Fruit fly (Drosophila melanogaster) whole organism, embryonic: ENCODE data around the gene CG43658.
A peak's percentile ranks its signal among the peaks of the same experiment; 100 is the strongest.

Source experiments
- ATbp ChIP-seq: fragments of 200-800 bp; sonication (Bioruptor generic); optimal IDR thresholded peaks from 2 replicates; lab custom pipeline; 2017; ENCODE audit warnings: missing biosample characterization, mild to moderate bottlenecking, missing genetic modification characterization, missing genetic modification reagents
- CG10959 ChIP-seq: fragments of 200-800 bp; sonication (Bioruptor generic); IDR thresholded peaks from 2 replicates; pipeline ENCODE4 v1.3.6; 2022; ENCODE audit warnings: missing biosample characterization, missing genetic modification characterization
- CG12659 ChIP-seq: fragments of 200-800 bp; sonication (Bioruptor generic); optimal IDR thresholded peaks from 3 replicates; lab custom pipeline; 2017; ENCODE audit warnings: mild to moderate bottlenecking, missing biosample characterization, missing genetic modification reagents, missing genetic modification characterization
- CG13894 ChIP-seq: fragments of 200-800 bp; sonication (Bioruptor generic); optimal IDR thresholded peaks from 3 replicates; lab custom pipeline; 2018; ENCODE audit warnings: missing biosample characterization, mild to moderate bottlenecking, missing genetic modification characterization, moderate library complexity
- CG14014 ChIP-seq: fragments of 200-800 bp; sonication (Bioruptor generic); IDR thresholded peaks from 2 replicates; pipeline ENCODE4 v1.3.6; 2022; ENCODE audit warnings: missing biosample characterization, missing genetic modification characterization
- CG14710 ChIP-seq: fragments of 200-800 bp; sonication (Bioruptor generic); optimal IDR thresholded peaks from 3 replicates; lab custom pipeline; 2019; ENCODE audit warnings: missing biosample characterization, mild to moderate bottlenecking, missing genetic modification characterization, moderate library complexity
- CG15073 ChIP-seq: fragments of 200-800 bp; sonication (Bioruptor generic); optimal IDR thresholded peaks from 2 replicates; lab custom pipeline; 2016; ENCODE audit warnings: missing biosample characterization, missing genetic modification characterization
- CG15479 ChIP-seq: fragments of 200-800 bp; sonication (Bioruptor generic); optimal IDR thresholded peaks from 3 replicates; lab custom pipeline; 2019; ENCODE audit warnings: missing biosample characterization, mild to moderate bottlenecking, missing genetic modification characterization, moderate library complexity
- CG17568 ChIP-seq: fragments of 200-800 bp; sonication (Bioruptor generic); optimal IDR thresholded peaks from 2 replicates; lab custom pipeline; 2018; ENCODE audit warnings: missing biosample characterization, mild to moderate bottlenecking, missing genetic modification characterization, moderate library complexity
- CG2678 ChIP-seq: fragments of 200-800 bp; sonication (Bioruptor generic); optimal IDR thresholded peaks from 3 replicates; lab custom pipeline; 2019; ENCODE audit warnings: missing biosample characterization, mild to moderate bottlenecking, missing genetic modification characterization, moderate library complexity
- CG31224 ChIP-seq: fragments of 200-800 bp; sonication (Bioruptor generic); IDR thresholded peaks from 2 replicates; pipeline ENCODE4 v1.3.6; 2022; ENCODE audit warnings: missing biosample characterization, missing genetic modification characterization
- CG32767 ChIP-seq: fragments of 200-800 bp; sonication (Bioruptor generic); IDR thresholded peaks from 2 replicates; pipeline ENCODE4 v1.3.6; 2022; ENCODE audit warnings: missing biosample characterization, missing genetic modification characterization
- CG3407 ChIP-seq: fragments of 200-800 bp; sonication (Bioruptor generic); optimal IDR thresholded peaks from 2 replicates; lab custom pipeline; 2018; ENCODE audit warnings: missing biosample characterization, mild to moderate bottlenecking, missing genetic modification characterization
- CG34376 ChIP-seq: fragments of 200-800 bp; sonication (Bioruptor generic); optimal IDR thresholded peaks from 2 replicates; lab custom pipeline; 2018; ENCODE audit warnings: missing biosample characterization, mild to moderate bottlenecking, missing genetic modification characterization
- CG34422 ChIP-seq: fragments of 200-800 bp; sonication (Bioruptor generic); IDR thresholded peaks from 3 replicates; pipeline ENCODE4 v1.3.6; 2022; ENCODE audit warnings: missing biosample characterization, missing genetic modification characterization
- CG43689 ChIP-seq: fragments of 200-800 bp; sonication (Bioruptor generic); IDR thresholded peaks from 2 replicates; pipeline ENCODE4 v1.3.6; 2022; ENCODE audit warnings: missing biosample characterization, missing genetic modification characterization
- CG4617 ChIP-seq: fragments of 200-800 bp; sonication (Bioruptor generic); optimal IDR thresholded peaks from 3 replicates; lab custom pipeline; 2016; ENCODE audit warnings: missing biosample characterization, missing genetic modification characterization, borderline replicate concordance
- CG4820 ChIP-seq: fragments of 200-800 bp; sonication (Bioruptor generic); optimal IDR thresholded peaks from 3 replicates; lab custom pipeline; 2016; ENCODE audit warnings: missing biosample characterization, missing genetic modification characterization
- CG7556 ChIP-seq: fragments of 200-800 bp; sonication (Bioruptor generic); optimal IDR thresholded peaks from 2 replicates; lab custom pipeline; 2017; ENCODE audit warnings: missing biosample characterization, mild to moderate bottlenecking, missing genetic modification characterization
- CG9876 ChIP-seq: fragments of 200-800 bp; sonication (Bioruptor generic); optimal IDR thresholded peaks from 2 replicates; lab custom pipeline; 2016; ENCODE audit warnings: missing biosample characterization, missing genetic modification characterization
- CkIIα-i1 ChIP-seq: fragments of 200-800 bp; sonication (Bioruptor generic); IDR thresholded peaks from 2 replicates; pipeline ENCODE4 v1.3.6; 2022; ENCODE audit warnings: missing biosample characterization, missing genetic modification characterization
- Dip3 ChIP-seq: fragments of 200-800 bp; sonication (Bioruptor generic); optimal IDR thresholded peaks from 3 replicates; lab custom pipeline; 2016; ENCODE audit warnings: missing biosample characterization, missing genetic modification characterization
- Drgx ChIP-seq: fragments of 200-800 bp; sonication (Bioruptor generic); IDR thresholded peaks from 2 replicates; pipeline ENCODE4 v1.3.6; 2022; ENCODE audit warnings: missing biosample characterization, missing genetic modification characterization
- Gug ChIP-seq: fragments of 200-800 bp; sonication (Bioruptor generic); IDR thresholded peaks from 4 replicates; pipeline ENCODE4 v1.3.6; 2022; ENCODE audit warnings: missing biosample characterization, missing genetic modification characterization
- H15 ChIP-seq: fragments of 200-800 bp; sonication (Bioruptor generic); IDR thresholded peaks from 3 replicates; pipeline ENCODE4 v1.3.6; 2022; ENCODE audit warnings: missing biosample characterization, missing genetic modification characterization
- Nf-YC ChIP-seq: fragments of 200-800 bp; optimal IDR thresholded peaks from 3 replicates; lab custom pipeline; 2019; ENCODE audit warnings: missing biosample characterization, mild to moderate bottlenecking, missing genetic modification characterization, moderate library complexity
- Oaz ChIP-seq: fragments of 200-800 bp; sonication (Bioruptor generic); IDR thresholded peaks from 2 replicates; pipeline ENCODE4 v1.3.6; 2022; ENCODE audit warnings: missing biosample characterization, missing genetic modification characterization
- Oli ChIP-seq: fragments of 200-800 bp; sonication (Bioruptor generic); optimal IDR thresholded peaks from 2 replicates; lab custom pipeline; 2018; ENCODE audit warnings: missing biosample characterization, mild to moderate bottlenecking, missing genetic modification characterization, moderate library complexity
- Opbp ChIP-seq: fragments of 200-800 bp; sonication (Bioruptor generic); IDR thresholded peaks from 3 replicates; pipeline ENCODE4 v1.3.6; 2022; ENCODE audit warnings: missing biosample characterization, missing genetic modification characterization; ENCODE audit not compliant: partially characterized antibody
- Poxn ChIP-seq: fragments of 200-800 bp; sonication (Bioruptor generic); IDR thresholded peaks from 2 replicates; pipeline ENCODE4 v1.3.6; 2022; ENCODE audit warnings: missing biosample characterization, missing genetic modification characterization
- Rx ChIP-seq: fragments of 200-800 bp; sonication (Bioruptor generic); IDR thresholded peaks from 2 replicates; pipeline ENCODE4 v1.3.6; 2022; ENCODE audit warnings: missing biosample characterization, missing genetic modification characterization
- Sox102F ChIP-seq: fragments of 200-800 bp; sonication (Bioruptor generic); optimal IDR thresholded peaks from 2 replicates; lab custom pipeline; 2018; ENCODE audit warnings: missing biosample characterization, mild to moderate bottlenecking, missing genetic modification characterization, moderate library complexity
- Trl ChIP-seq, 3 experiments: fragments of >200 bp in 2 of 3; fragments of 200-800 bp in 1 of 3; sonication (Bioruptor generic) in 1 of 3; optimal IDR thresholded peaks; 2 replicates in 1 of 3; 3 replicates in 2 of 3; lab custom pipeline; 2016 to 2017; ENCODE audit warnings: missing biosample characterization in 1 of 3, missing genetic modification characterization in 1 of 3
- ab ChIP-seq: fragments of 200-800 bp; sonication (Bioruptor generic); optimal IDR thresholded peaks from 2 replicates; lab custom pipeline; 2016; ENCODE audit warnings: missing biosample characterization, missing genetic modification characterization
- az2 ChIP-seq: fragments of 200-800 bp; sonication (Bioruptor generic); optimal IDR thresholded peaks from 3 replicates; lab custom pipeline; 2016; ENCODE audit warnings: missing biosample characterization, missing genetic modification characterization
- bsh ChIP-seq, 2 experiments: fragments of 200-800 bp; sonication (Bioruptor generic); optimal IDR thresholded peaks; 2 replicates each; lab custom pipeline; 2017 to 2018; ENCODE audit warnings: mild to moderate bottlenecking in 2 of 2, missing biosample characterization in 2 of 2, missing genetic modification characterization in 2 of 2, moderate library complexity in 1 of 2
- crc ChIP-seq: fragments of 200-800 bp; sonication (Bioruptor generic); optimal IDR thresholded peaks from 2 replicates; lab custom pipeline; 2016; ENCODE audit warnings: missing biosample characterization, missing genetic modification characterization
- emc ChIP-seq: fragments of 200-800 bp; sonication (Bioruptor generic); optimal IDR thresholded peaks from 2 replicates; lab custom pipeline; 2016; ENCODE audit warnings: missing biosample characterization, missing genetic modification characterization
- esg ChIP-seq: fragments of 200-800 bp; sonication (Bioruptor generic); conservative IDR thresholded peaks from 2 replicates; pipeline ENCODE4 v1.3.6; 2022; ENCODE audit warnings: missing biosample characterization, missing genetic modification characterization
- grn ChIP-seq: fragments of 200-800 bp; sonication (Bioruptor generic); optimal IDR thresholded peaks from 3 replicates; lab custom pipeline; 2017; ENCODE audit warnings: missing biosample characterization, missing genetic modification characterization
- ranshi ChIP-seq: fragments of 200-800 bp; sonication (Bioruptor generic); IDR thresholded peaks from 2 replicates; pipeline ENCODE4 v1.3.6; 2022; ENCODE audit warnings: missing biosample characterization, missing genetic modification characterization
- ro ChIP-seq: fragments of 200-800 bp; sonication (Bioruptor generic); IDR thresholded peaks from 2 replicates; pipeline ENCODE4 v1.3.6; 2022; ENCODE audit warnings: missing biosample characterization, missing genetic modification characterization
- so ChIP-seq: fragments of 200-800 bp; sonication (Bioruptor generic); IDR thresholded peaks from 3 replicates; pipeline ENCODE4 v1.3.6; 2022; ENCODE audit warnings: missing biosample characterization, missing genetic modification characterization
- sqz ChIP-seq: fragments of 200-800 bp; sonication (Bioruptor generic); optimal IDR thresholded peaks from 3 replicates; lab custom pipeline; 2018; ENCODE audit warnings: missing biosample characterization, mild to moderate bottlenecking, missing genetic modification characterization
- ssp ChIP-seq: fragments of 200-800 bp; sonication (Bioruptor generic); IDR thresholded peaks from 2 replicates; pipeline ENCODE4 v1.3.6; 2022; ENCODE audit warnings: missing biosample characterization, missing genetic modification characterization
- stwl ChIP-seq: fragments of 200-800 bp; sonication (Bioruptor generic); optimal IDR thresholded peaks from 3 replicates; lab custom pipeline; 2018; ENCODE audit warnings: missing biosample characterization, mild to moderate bottlenecking, missing genetic modification characterization, moderate library complexity
- sug ChIP-seq: fragments of 200-800 bp; optimal IDR thresholded peaks from 2 replicates; lab custom pipeline; 2019; ENCODE audit warnings: missing biosample characterization, mild to moderate bottlenecking, missing genetic modification characterization, moderate library complexity
- trh ChIP-seq: fragments of 200-800 bp; sonication (Bioruptor generic); optimal IDR thresholded peaks from 2 replicates; lab custom pipeline; 2016; ENCODE audit warnings: missing biosample characterization, missing genetic modification characterization
- zen ChIP-seq: fragments of 200-800 bp; sonication (Bioruptor generic); optimal IDR thresholded peaks from 3 replicates; lab custom pipeline; 2018; ENCODE audit warnings: missing biosample characterization, mild to moderate bottlenecking, missing genetic modification characterization, moderate library complexity

The CG43658 gene

dm6 chrX:17510125-17510903, 50.7 kb downstream of the CG43658 start (continued):
- TF ChIP-seq crc, result no peak
- TF ChIP-seq ab (GFP tag; lab: Kevin White, UChicago), result no peak
- TF ChIP-seq Oaz (GFP tag; lab: Robert Waterston, UW), result no peak
- TF ChIP-seq CG31224, result no peak
- peak; percentile 49 for TF ChIP-seq CG2678 (tag; lab: Kevin White, UChicago)
- TF ChIP-seq CG9876, result no peak
- TF ChIP-seq CG10959 (GFP tag; lab: Robert Waterston, UW), result peak; percentile 68
- TF ChIP-seq CG4617, result peak; percentile 7
- peak in 1 of 2 experiments; percentile 69 for TF ChIP-seq bsh (GFP tag; optimal IDR thresholded peaks at IDR 0.05; lab: Kevin White, UChicago)
- no peak for TF ChIP-seq CG15073
- TF ChIP-seq H15, result peak; percentile 32; the same call in 1 of the 3 replicates
- peak; percentile 66 for TF ChIP-seq grn (GFP tag; lab: Kevin White, UChicago)
- no peak for TF ChIP-seq CG32767 (GFP tag; lab: Robert Waterston, UW)
- TF ChIP-seq CkIIα-i1 (GFP tag; lab: Robert Waterston, UW), result no peak
- TF ChIP-seq Nf-YC (tag; lab: Kevin White, UChicago), result no peak
- TF ChIP-seq so, result no peak
- TF ChIP-seq CG43689 (GFP tag; lab: Robert Waterston, UW), result no peak
- TF ChIP-seq Trl (optimal IDR thresholded peaks at IDR 0.05; lab: Kevin White, UChicago), result no peak
- TF ChIP-seq Trl (GFP tag; optimal IDR thresholded peaks at IDR 0.05; lab: Kevin White, UChicago), result peak; percentile 35
- TF ChIP-seq emc (GFP tag; lab: Kevin White, UChicago), result no peak
- TF ChIP-seq CG4820, result peak; percentile 29
- TF ChIP-seq az2 (GFP tag; lab: Kevin White, UChicago), result peak; percentile 42
- TF ChIP-seq Drgx, result no peak
- TF ChIP-seq CG17568 (GFP tag; lab: Kevin White, UChicago), result no peak
- TF ChIP-seq ro (GFP tag; lab: Robert Waterston, UW), result no peak; the same call in 1 of the 2 replicates
- peak; percentile 50 for TF ChIP-seq Oli (tag; lab: Kevin White, UChicago)
- peak; percentile 82 for TF ChIP-seq sqz (GFP tag; lab: Kevin White, UChicago)
- TF ChIP-seq CG14710 (tag; lab: Kevin White, UChicago), result peak; percentile 75
- peak; percentile 26; the same call in 1 of the 2 replicates for TF ChIP-seq Rx (GFP tag; lab: Robert Waterston, UW)
- peak; percentile 49 for TF ChIP-seq zen (tag; lab: Kevin White, UChicago)
- TF ChIP-seq ranshi (GFP tag; lab: Robert Waterston, UW), result peak; percentile 48; the same call in 1 of the 2 replicates
- peak; percentile 12 for TF ChIP-seq CG3407 (GFP tag; lab: Kevin White, UChicago)
- TF ChIP-seq Sox102F (GFP tag; lab: Kevin White, UChicago), result peak; percentile 32
- peak; percentile 28 for TF ChIP-seq esg (GFP tag; lab: Robert Waterston, UW)
- no peak for TF ChIP-seq CG13894 (tag; lab: Kevin White, UChicago)
- no peak for TF ChIP-seq ATbp
- TF ChIP-seq sug, result no peak
- no peak for TF ChIP-seq trh (GFP tag; lab: Kevin White, UChicago)
- no peak for TF ChIP-seq Opbp (GFP tag; lab: Robert Waterston, UW)
- TF ChIP-seq CG7556 (GFP tag; lab: Kevin White, UChicago), result peak; percentile 55
- peak; percentile 24 for TF ChIP-seq stwl (tag; lab: Kevin White, UChicago)
- no peak for TF ChIP-seq CG34376 (GFP tag; lab: Kevin White, UChicago)
- peak; percentile 11 for TF ChIP-seq CG12659 (GFP tag; lab: Kevin White, UChicago)
- no peak for TF ChIP-seq CG14014 (GFP tag; lab: Robert Waterston, UW)
- peak; percentile 52; the same call in 2 of the 3 replicates for TF ChIP-seq CG34422 (GFP tag; lab: Robert Waterston, UW)
- TF ChIP-seq Gug, result no peak; the same call in 3 of the 4 replicates
- 0 out of 2 replicates have a peak, but pooled peaks have one; percentile 16 for TF ChIP-seq ssp (GFP tag; lab: Robert Waterston, UW)
- TF ChIP-seq Dip3 (GFP tag; lab: Kevin White, UChicago), result no peak
- TF ChIP-seq CG15479 (GFP tag; lab: Kevin White, UChicago), result peak; percentile 45
- no peak for TF ChIP-seq Poxn (GFP tag; lab: Robert Waterston, UW)
